Worm (Caenorhabditis elegans) whole organism, L3 larva: ENCODE measurements around the gene ttr-15.

Experiments used
- R02D3.7 ChIP-seq: fragments of 150-350 bp; optimal IDR thresholded peaks from 2 replicates; lab custom pipeline; 2014; ENCODE audit warnings: missing biosample characterization, missing genetic modification characterization
- ceh-28 ChIP-seq: fragments of 150-350 bp; optimal IDR thresholded peaks from 2 replicates; lab custom pipeline; 2014; ENCODE audit warnings: missing biosample characterization, missing genetic modification reagents, missing genetic modification characterization
- daf-12 ChIP-seq: fragments of 150-350 bp; optimal IDR thresholded peaks from 2 replicates; lab custom pipeline; 2014; ENCODE audit warnings: missing biosample characterization, missing genetic modification reagents, missing genetic modification characterization
- egl-27 ChIP-seq: sonication (generic microtip); optimal IDR thresholded peaks from 4 replicates; lab custom pipeline; 2017; ENCODE audit warnings: missing biosample characterization, missing genetic modification reagents, missing genetic modification characterization
- egl-5 ChIP-seq: fragments of 150-350 bp; optimal IDR thresholded peaks from 2 replicates; lab custom pipeline; 2017; ENCODE audit warnings: missing biosample characterization, missing genetic modification reagents, missing genetic modification characterization, inconsistent platforms
- elt-2 ChIP-seq: sonication (generic microtip); optimal IDR thresholded peaks from 2 replicates; lab custom pipeline; 2016; ENCODE audit warnings: missing genetic modification reagents, mild to moderate bottlenecking, missing genetic modification characterization, missing compliant biosample characterization
- elt-3 ChIP-seq, 3 experiments: fragments of 150-350 bp in 1 of 3; sonication (generic microtip) in 2 of 3; optimal IDR thresholded peaks; 2 replicates in 2 of 3; 4 replicates in 1 of 3; lab custom pipeline; 2014 to 2017; ENCODE audit warnings: missing biosample characterization in 3 of 3, missing genetic modification characterization in 3 of 3
- eor-1 ChIP-seq, 2 experiments: fragments of 150-350 bp; optimal IDR thresholded peaks; 2 replicates each; lab custom pipeline; 2014 to 2018; ENCODE audit warnings: missing biosample characterization in 2 of 2, missing genetic modification characterization in 2 of 2
- fkh-10 ChIP-seq: sonication (generic microtip); optimal IDR thresholded peaks from 2 replicates; lab custom pipeline; 2017; ENCODE audit warnings: missing biosample characterization, missing genetic modification reagents, missing genetic modification characterization
- fkh-2 ChIP-seq: fragments of 150-350 bp; optimal IDR thresholded peaks from 2 replicates; lab custom pipeline; 2014; ENCODE audit warnings: missing biosample characterization, missing genetic modification reagents, missing genetic modification characterization
- fos-1 ChIP-seq: fragments of 150-350 bp; optimal IDR thresholded peaks from 2 replicates; lab custom pipeline; 2014; ENCODE audit warnings: missing biosample characterization, missing genetic modification characterization
- hmg-11 ChIP-seq: sonication (generic microtip); optimal IDR thresholded peaks from 2 replicates; lab custom pipeline; 2016; ENCODE audit warnings: missing genetic modification characterization, missing compliant biosample characterization
- lin-15B ChIP-seq: fragments of 150-350 bp; optimal IDR thresholded peaks from 2 replicates; lab custom pipeline; 2014; ENCODE audit warnings: missing biosample characterization, missing genetic modification characterization
- lin-39 ChIP-seq: fragments of 150-350 bp; optimal IDR thresholded peaks from 2 replicates; lab custom pipeline; 2018; ENCODE audit warnings: missing biosample characterization, missing genetic modification reagents, missing genetic modification characterization
- mdl-1 ChIP-seq: fragments of 150-350 bp; optimal IDR thresholded peaks from 2 replicates; lab custom pipeline; 2014; ENCODE audit warnings: missing biosample characterization, missing genetic modification characterization
- nfya-1 ChIP-seq: sonication (generic microtip); optimal IDR thresholded peaks from 2 replicates; lab custom pipeline; 2017; ENCODE audit warnings: missing genetic modification characterization, mild to moderate bottlenecking, missing compliant biosample characterization, antibody characterized with exemption, moderate library complexity; ENCODE audit not compliant: insufficient read depth
- nhr-12 ChIP-seq: fragments of 150-350 bp; optimal IDR thresholded peaks from 2 replicates; lab custom pipeline; 2014; ENCODE audit warnings: missing biosample characterization, missing genetic modification characterization
- nhr-23 ChIP-seq: fragments of 150-350 bp; optimal IDR thresholded peaks from 2 replicates; lab custom pipeline; 2014; ENCODE audit warnings: missing biosample characterization, missing genetic modification reagents, missing genetic modification characterization
- nhr-25 ChIP-seq: sonication (generic microtip); optimal IDR thresholded peaks from 2 replicates; lab custom pipeline; 2017; ENCODE audit warnings: missing biosample characterization, missing genetic modification characterization
- nhr-28 ChIP-seq: fragments of 150-350 bp; optimal IDR thresholded peaks from 2 replicates; lab custom pipeline; 2014; ENCODE audit warnings: missing biosample characterization, missing genetic modification characterization
- nhr-77 ChIP-seq: fragments of 150-350 bp; optimal IDR thresholded peaks from 2 replicates; lab custom pipeline; 2014; ENCODE audit warnings: missing biosample characterization, missing genetic modification characterization
- pha-4 ChIP-seq: fragments of 150-350 bp; optimal IDR thresholded peaks from 2 replicates; lab custom pipeline; 2014; ENCODE audit warnings: missing biosample characterization, missing genetic modification reagents, missing genetic modification characterization
- snpc-4 ChIP-seq: fragments of 150-350 bp; optimal IDR thresholded peaks from 2 replicates; lab custom pipeline; 2014; ENCODE audit warnings: missing biosample characterization, missing genetic modification characterization
- tbx-2 ChIP-seq: sonication (generic microtip); optimal IDR thresholded peaks from 2 replicates; lab custom pipeline; 2016; ENCODE audit warnings: mild to moderate bottlenecking, missing genetic modification characterization, missing compliant biosample characterization
- unc-39 ChIP-seq: sonication (generic microtip); optimal IDR thresholded peaks from 4 replicates; lab custom pipeline; 2017; ENCODE audit warnings: missing biosample characterization, missing genetic modification characterization
- unc-62 ChIP-seq: fragments of 150-350 bp; sonication (generic microtip); optimal IDR thresholded peaks from 4 replicates; lab custom pipeline; 2014; ENCODE audit warnings: missing biosample characterization, missing genetic modification reagents, missing genetic modification characterization
- zag-1 ChIP-seq: fragments of 150-350 bp; optimal IDR thresholded peaks from 2 replicates; lab custom pipeline; 2014; ENCODE audit warnings: missing biosample characterization, missing genetic modification characterization
- ztf-11 ChIP-seq: fragments of 150-350 bp; optimal IDR thresholded peaks from 2 replicates; lab custom pipeline; 2014; ENCODE audit warnings: missing biosample characterization, missing genetic modification characterization

Gene ttr-15

DNA sequence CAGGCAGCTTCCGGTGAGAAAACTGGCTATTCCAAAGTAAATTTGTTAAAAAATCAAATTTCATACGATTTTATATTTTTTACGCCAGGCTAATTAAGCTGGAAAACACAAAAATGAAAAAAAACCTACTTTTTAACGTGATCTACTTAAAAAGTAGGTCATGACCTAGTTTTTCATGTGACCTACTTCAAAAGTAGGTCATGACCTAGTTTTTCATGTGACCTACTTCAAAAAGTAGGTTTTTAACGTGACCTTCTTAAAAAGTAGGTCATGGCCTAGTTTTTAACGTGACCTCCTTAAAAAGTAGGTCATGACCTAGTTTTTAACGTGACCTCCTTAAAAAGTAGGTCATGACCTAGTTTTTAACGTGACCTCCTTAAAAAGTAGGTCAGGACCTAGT, 21.0 kb upstream of the ttr-15 start:
- peak; percentile 68 for TF ChIP-seq nhr-23 (tag; lab: Kevin White, UChicago)

DNA sequence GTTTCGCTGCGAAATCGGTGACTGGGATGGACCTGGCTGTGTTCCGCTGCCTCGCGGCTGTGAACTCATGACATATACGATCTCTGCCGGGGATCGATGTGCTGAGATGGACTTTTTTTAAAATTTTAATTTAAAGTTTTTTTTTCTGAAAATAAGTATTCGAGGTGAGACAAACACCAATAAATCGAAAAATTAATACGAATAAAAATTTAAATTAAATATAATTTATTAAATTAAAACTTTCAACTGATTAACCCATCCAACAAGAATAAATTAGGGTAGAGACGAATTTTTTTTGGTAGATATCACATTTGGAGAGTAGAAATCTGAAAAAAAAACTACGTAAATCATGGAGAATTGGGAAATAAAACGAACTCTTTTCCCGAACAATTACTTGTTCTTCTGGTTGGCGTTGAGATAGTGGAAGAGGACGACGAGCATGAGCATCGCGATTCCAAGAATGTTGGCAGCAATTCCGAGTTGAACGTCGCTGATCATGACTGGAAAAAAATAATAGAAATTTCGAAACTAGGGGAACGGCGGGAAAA, 19.5 kb upstream of the ttr-15 start, which contains the start of the genes unc-50 and ostf-4:
Gene unc-50 (minus strand): TSS at position 101 of the 548 bp plus-strand sequence.
Gene ostf-4 (minus strand): TSS at position 498 of the 548 bp plus-strand sequence.
- TF ChIP-seq unc-39 (tag; lab: Kevin White, UChicago), result no peak
- no peak for TF ChIP-seq zag-1 (tag; lab: Kevin White, UChicago)
- no peak for TF ChIP-seq R02D3.7

ce11 chrIII:10318755-10319154, 18.9 kb upstream of the ttr-15 start, which contains the start of gene unc-69:
TSS of gene unc-69 (plus strand) at chrIII:10318939.
- TF ChIP-seq egl-5 (tag; lab: Kevin White, UChicago), result peak; percentile 37
- TF ChIP-seq nhr-12 (tag; lab: Kevin White, UChicago), result no peak
- peak; percentile 86 for TF ChIP-seq lin-15B (tag; lab: Kevin White, UChicago)
- peak; percentile 86 for TF ChIP-seq nfya-1 (tag; lab: Kevin White, UChicago)
- TF ChIP-seq snpc-4 (tag; lab: Kevin White, UChicago), result peak; percentile 28
- TF ChIP-seq daf-12 (tag; lab: Kevin White, UChicago), result no peak
- TF ChIP-seq nhr-23 (tag; lab: Kevin White, UChicago), result peak; percentile 56
- TF ChIP-seq egl-27 (tag; lab: Kevin White, UChicago), result no peak
- peak; percentile 88 for TF ChIP-seq hmg-11
- TF ChIP-seq elt-2, result peak; percentile 7
- TF ChIP-seq eor-1 (tag; optimal IDR thresholded peaks at IDR 0.05; lab: Kevin White, UChicago), result no peak
- TF ChIP-seq lin-39, result peak; percentile 79
- peak; percentile 80 for TF ChIP-seq pha-4 (tag; lab: Kevin White, UChicago)
- TF ChIP-seq ceh-28 (tag; lab: Kevin White, UChicago), result peak; percentile 88
- TF ChIP-seq nhr-25 (tag; lab: Kevin White, UChicago), result peak; percentile 12
- no peak for TF ChIP-seq unc-62 (GFP tag; lab: Kevin White, UChicago)

- TF ChIP-seq pha-4 (tag; lab: Kevin White, UChicago) (no peak), egl-5 (tag; lab: Kevin White, UChicago) (no peak), ztf-11 (tag; lab: Kevin White, UChicago) (no peak), nhr-77 (tag; lab: Kevin White, UChicago) (no peak), elt-3 (tag; optimal IDR thresholded peaks at IDR 0.05; lab: Kevin White, UChicago) (no peak), nhr-28 (tag; lab: Kevin White, UChicago) (no peak), lin-39 (no peak), lin-15B (tag; lab: Kevin White, UChicago) (no peak), eor-1 (tag; optimal IDR thresholded peaks at IDR 0.05; lab: Kevin White, UChicago) (no peak)
Measured at ce11 chrIII:10320788-10321187, 16.9 kb upstream of the ttr-15 start, which contains the start of gene sas-7. TSS of gene sas-7 (plus strand) at chrIII:10321019.

ce11 chrIII:10326327-10326726, 11.3 kb upstream of the ttr-15 start:
- no peak for TF ChIP-seq nhr-12 (tag; lab: Kevin White, UChicago)
- TF ChIP-seq fos-1 (tag; lab: Kevin White, UChicago), result no peak
- no peak for TF ChIP-seq daf-12 (tag; lab: Kevin White, UChicago)
- TF ChIP-seq zag-1 (tag; lab: Kevin White, UChicago), result no peak
- no peak for TF ChIP-seq nhr-77 (tag; lab: Kevin White, UChicago)
- no peak for TF ChIP-seq R02D3.7
- no peak for TF ChIP-seq tbx-2 (tag; lab: Kevin White, UChicago)
- no peak for TF ChIP-seq fkh-2 (tag; lab: Kevin White, UChicago)
- TF ChIP-seq egl-27 (tag; lab: Kevin White, UChicago), result no peak
- no peak for TF ChIP-seq fkh-10 (GFP tag; lab: Kevin White, UChicago)
- no peak for TF ChIP-seq mdl-1 (tag; lab: Kevin White, UChicago)
